Worm (Caenorhabditis elegans) whole organism, early embryonic: Measurements from ENCODE around the gene str-83.

Experiments
- ama-1 ChIP-seq: fragments of 150-350 bp; optimal IDR thresholded peaks from 2 replicates; lab custom pipeline; 2014
- pes-1 ChIP-seq: fragments of 200-800 bp; sonication (Bioruptor generic); IDR thresholded peaks from 2 replicates; pipeline ENCODE4 v1.3.6; 2022; ENCODE audit warnings: missing genetic modification reagents, missing genetic modification characterization, missing compliant biosample characterization
- scrt-1 ChIP-seq: fragments of 200-800 bp; sonication (Bioruptor generic); IDR thresholded peaks from 2 replicates; pipeline ENCODE4 v1.3.6; 2022; ENCODE audit warnings: missing genetic modification characterization, missing compliant biosample characterization
- sea-1 ChIP-seq: fragments of 200-800 bp; sonication (Bioruptor generic); conservative IDR thresholded peaks from 2 replicates; pipeline ENCODE4 v1.3.6; 2022; ENCODE audit warnings: missing genetic modification characterization, missing compliant biosample characterization

- TF ChIP-seq pes-1 (GFP tag; lab: Robert Waterston, UW) (no peak), scrt-1 (GFP tag; lab: Robert Waterston, UW) (no peak), ama-1 (lab: Kevin White, UChicago) (no peak), sea-1 (no peak)
Observed at ce11 chrV:3968929-3969328, 8.1 kb upstream of the str-83 start.
